Fruit fly (Drosophila melanogaster) whole organism, wandering third instar larva: ENCODE measurements around the gene CG33702.

Experiments used
- Abd-B ChIP-seq: fragments of >200 bp; optimal IDR thresholded peaks from 2 replicates; lab custom pipeline; 2017; ENCODE audit warnings: missing biosample characterization, missing genetic modification characterization
- CG9705 ChIP-seq: fragments of 200-800 bp; sonication (Bioruptor generic); optimal IDR thresholded peaks from 2 replicates; lab custom pipeline; 2018; ENCODE audit warnings: missing biosample characterization, mild to moderate bottlenecking, missing genetic modification characterization
- br ChIP-seq: fragments of 200-800 bp; sonication (Bioruptor generic); optimal IDR thresholded peaks from 2 replicates; lab custom pipeline; 2016; ENCODE audit warnings: missing biosample characterization, missing genetic modification characterization
- dmrt93B ChIP-seq: fragments of 200-800 bp; sonication (Bioruptor generic); optimal IDR thresholded peaks from 2 replicates; lab custom pipeline; 2018; ENCODE audit warnings: missing biosample characterization, mild to moderate bottlenecking, missing genetic modification characterization
- ey ChIP-seq: fragments of 200-800 bp; sonication (Bioruptor generic); optimal IDR thresholded peaks from 2 replicates; lab custom pipeline; 2016; ENCODE audit warnings: missing biosample characterization, missing genetic modification characterization
- fru ChIP-seq: fragments of 200-800 bp; sonication (Bioruptor generic); optimal IDR thresholded peaks from 3 replicates; lab custom pipeline; 2016; ENCODE audit warnings: missing biosample characterization, mild to moderate bottlenecking, missing genetic modification characterization
- pan ChIP-seq: fragments of >200 bp; optimal IDR thresholded peaks from 2 replicates; lab custom pipeline; 2017
- usp ChIP-seq: fragments of >200 bp; optimal IDR thresholded peaks from 2 replicates; lab custom pipeline; 2017; ENCODE audit warnings: missing biosample characterization, missing genetic modification characterization

dm6 chr3L:9502294-9502693, 10.9 kb downstream of the CG33702 start:
- TF ChIP-seq Abd-B (GFP tag; lab: Kevin White, UChicago) = no peak
- no peak for TF ChIP-seq br (GFP tag; lab: Kevin White, UChicago)
- TF ChIP-seq pan (lab: Kevin White, UChicago) = no peak
- TF ChIP-seq usp (GFP tag; lab: Kevin White, UChicago) = no peak
- no peak for TF ChIP-seq dmrt93B (GFP tag; lab: Kevin White, UChicago)
- no peak for TF ChIP-seq fru
- no peak for TF ChIP-seq ey
- TF ChIP-seq CG9705 (GFP tag; lab: Kevin White, UChicago) = no peak
